Worm (Caenorhabditis elegans): ENCODE results near the gene C25D7.16.
"Not testable (repeated sequence)": the region's sequence is repeated elsewhere in the genome, so short reads cannot be mapped to it uniquely, and the experiment has no call there.

ce11 chrV:15105893-15106598 is 50.1 kb downstream of the C25D7.16 start, which contains the start of gene C01G10.14:
- TF ChIP-seq dmd-4 (tag; optimal IDR thresholded peaks at IDR 0.05); ZK546.5 (tag; optimal IDR thresholded peaks at IDR 0.05); nhr-10 (tag; optimal IDR thresholded peaks at IDR 0.05); nhr-25 (tag; optimal IDR thresholded peaks at IDR 0.05); nhr-11 (tag; optimal IDR thresholded peaks at IDR 0.05); skn-1 (tag; optimal IDR thresholded peaks at IDR 0.05); blmp-1 (tag; optimal IDR thresholded peaks at IDR 0.05; ENCODE audit: insufficient read depth); nhr-23 (tag; optimal IDR thresholded peaks at IDR 0.05): not testable (repeated sequence)
